Worm (Caenorhabditis elegans): ENCODE measurements around the gene pqn-41.

The pqn-41 gene

DNA sequence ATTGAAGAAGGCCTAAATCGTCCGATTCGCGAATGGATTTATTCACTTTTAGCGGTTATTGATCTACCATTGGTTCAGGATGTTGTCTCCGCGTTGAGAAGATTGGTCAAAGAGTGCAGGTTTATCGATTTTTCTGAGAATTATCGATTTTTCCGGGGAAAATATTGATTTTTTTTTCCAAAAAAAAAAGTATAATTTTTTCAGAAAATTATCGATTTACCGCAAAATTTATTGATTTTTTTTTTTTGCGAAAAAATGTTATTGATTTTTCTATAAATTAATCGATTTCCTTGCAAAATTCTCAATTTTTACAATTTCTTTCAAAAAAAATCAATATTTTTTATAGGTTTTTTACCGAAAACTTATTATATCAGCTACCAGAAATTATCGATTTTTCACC lies 25.5 kb upstream of the pqn-41 start:
- no peak for TF ChIP-seq fos-1 (tag; optimal IDR thresholded peaks at IDR 0.05)
- no peak for TF ChIP-seq lin-39 (tag; optimal IDR thresholded peaks at IDR 0.05)
- no peak for TF ChIP-seq mep-1 (tag; optimal IDR thresholded peaks at IDR 0.05)

- no peak for TF ChIP-seq alr-1 (tag; optimal IDR thresholded peaks at IDR 0.05; ENCODE audit: borderline replicate concordance)
- TF ChIP-seq skn-1 (tag; optimal IDR thresholded peaks at IDR 0.05), result no peak
- TF ChIP-seq ceh-63 (GFP tag; optimal IDR thresholded peaks at IDR 0.05), result no peak
- TF ChIP-seq unc-62 (GFP tag; optimal IDR thresholded peaks at IDR 0.05), result no peak
- TF ChIP-seq unc-86 (tag; optimal IDR thresholded peaks at IDR 0.05), result no peak
- TF ChIP-seq nhr-19 (GFP tag; conservative IDR thresholded peaks at IDR 0.05), result no peak
- TF ChIP-seq fkh-4 (tag; optimal IDR thresholded peaks at IDR 0.05; ENCODE audit: borderline replicate concordance), result no peak
- no peak for TF ChIP-seq mdl-1 (tag; optimal IDR thresholded peaks at IDR 0.05)
- no peak for TF ChIP-seq dpl-1 (GFP tag; optimal IDR thresholded peaks at IDR 0.05)
- TF ChIP-seq rnt-1 (tag; optimal IDR thresholded peaks at IDR 0.05), result no peak
- no peak for TF ChIP-seq sox-4 (tag; optimal IDR thresholded peaks at IDR 0.05)
Measured at ce11 chrIII:1882678-1883077, 23.1 kb upstream of the pqn-41 start.

- TF ChIP-seq nhr-237 (tag; optimal IDR thresholded peaks at IDR 0.05) (no peak), isw-1 (GFP tag; IDR thresholded peaks at IDR 0.05) (no peak), mef-2 (tag; optimal IDR thresholded peaks at IDR 0.05) (no peak), ceh-88 (GFP tag; IDR thresholded peaks at IDR 0.05) (no peak), nhr-77 (tag; optimal IDR thresholded peaks at IDR 0.05) (no peak), efl-1 (optimal IDR thresholded peaks at IDR 0.05) (no peak), efl-1 (GFP tag; optimal IDR thresholded peaks at IDR 0.05 in 1 of 2) (no peak), elt-3 (tag; optimal IDR thresholded peaks at IDR 0.05) (no peak), mdl-1 (tag; optimal IDR thresholded peaks at IDR 0.05) (no peak), mab-9 (GFP tag; IDR thresholded peaks at IDR 0.05) (no peak), mep-1 (tag; optimal IDR thresholded peaks at IDR 0.05) (no peak), ama-1 (optimal IDR thresholded peaks at IDR 0.05) (no peak), nhr-12 (tag; optimal IDR thresholded peaks at IDR 0.05) (no peak), ceh-90 (tag; optimal IDR thresholded peaks at IDR 0.05) (no peak), unc-86 (tag; optimal IDR thresholded peaks at IDR 0.05) (no peak), skn-1 (tag; optimal IDR thresholded peaks at IDR 0.05) (no peak), nhr-28 (tag; optimal IDR thresholded peaks at IDR 0.05) (no peak), ceh-8 (GFP tag; optimal IDR thresholded peaks at IDR 0.05) (no peak), fos-1 (tag; optimal IDR thresholded peaks at IDR 0.05) (no peak)
Measured at ce11 chrIII:1886914-1887313, 18.8 kb upstream of the pqn-41 start.

DNA sequence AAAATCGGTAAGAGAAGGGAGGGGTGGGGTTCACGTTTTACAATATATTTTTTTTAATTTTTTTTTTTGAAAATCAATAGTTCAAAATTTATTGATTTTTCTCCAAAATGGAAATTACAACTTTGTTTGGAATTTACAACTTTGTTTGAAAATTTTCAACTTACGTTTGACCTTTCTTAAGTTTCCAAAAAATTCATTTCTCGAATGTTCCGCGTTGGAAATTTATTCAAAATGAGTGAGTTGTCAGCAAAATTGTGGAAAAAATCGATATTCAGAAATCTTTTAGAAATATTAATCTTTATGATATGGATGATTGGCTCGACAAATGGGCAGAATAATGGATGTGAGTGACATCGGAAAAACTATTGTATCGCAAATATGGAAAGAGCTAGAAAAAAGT lies 18.4 kb upstream of the pqn-41 start, which contains the start of gene B0524.3:
B0524.3 (plus strand) TSS at position 301 of the 400 bp plus-strand sequence.
- no peak for TF ChIP-seq pqm-1 (tag; optimal IDR thresholded peaks at IDR 0.05)
- no peak for TF ChIP-seq mep-1 (tag; optimal IDR thresholded peaks at IDR 0.05)
- TF ChIP-seq grh-1 (GFP tag; IDR thresholded peaks at IDR 0.05), result no peak
- no peak for TF ChIP-seq hlh-17 (GFP tag; optimal IDR thresholded peaks at IDR 0.05; ENCODE audit: borderline replicate concordance)
- no peak for TF ChIP-seq mef-2 (tag; optimal IDR thresholded peaks at IDR 0.05)
- TF ChIP-seq ztf-11 (tag; optimal IDR thresholded peaks at IDR 0.05), result no peak
- TF ChIP-seq lin-15B (tag; optimal IDR thresholded peaks at IDR 0.05), result no peak
- no peak for TF ChIP-seq xbp-1 (tag; optimal IDR thresholded peaks at IDR 0.05)
- TF ChIP-seq sox-4 (tag; optimal IDR thresholded peaks at IDR 0.05), result no peak
- no peak for TF ChIP-seq blmp-1 (tag; optimal IDR thresholded peaks at IDR 0.05)
- TF ChIP-seq aha-1 (tag; optimal IDR thresholded peaks at IDR 0.05), result no peak
- no peak for TF ChIP-seq snpc-4 (tag; optimal IDR thresholded peaks at IDR 0.05)
- TF ChIP-seq nhr-237 (tag; optimal IDR thresholded peaks at IDR 0.05), result no peak
- no peak for TF ChIP-seq F16B12.6 (tag; optimal IDR thresholded peaks at IDR 0.05)
- TF ChIP-seq mdl-1 (tag; optimal IDR thresholded peaks at IDR 0.05), result no peak
- TF ChIP-seq pag-3 (tag; optimal IDR thresholded peaks at IDR 0.05; ENCODE audit: borderline replicate concordance, insufficient read depth), result no peak
- no peak for TF ChIP-seq nhr-85 (tag)
- TF ChIP-seq lir-3 (tag; optimal IDR thresholded peaks at IDR 0.05; ENCODE audit: poor library complexity), result no peak
- TF ChIP-seq alr-1 (tag; optimal IDR thresholded peaks at IDR 0.05; ENCODE audit: borderline replicate concordance), result no peak

All from whole organism, L1 larva.